Worm (Caenorhabditis elegans) whole organism, dauer: ENCODE data around the gene sre-18.

Experiments
- unc-62 ChIP-seq: sonication (generic microtip); optimal IDR thresholded peaks from 2 replicates; lab custom pipeline; 2017; ENCODE audit warnings: missing biosample characterization, missing genetic modification reagents, missing genetic modification characterization

sre-18 gene

DNA sequence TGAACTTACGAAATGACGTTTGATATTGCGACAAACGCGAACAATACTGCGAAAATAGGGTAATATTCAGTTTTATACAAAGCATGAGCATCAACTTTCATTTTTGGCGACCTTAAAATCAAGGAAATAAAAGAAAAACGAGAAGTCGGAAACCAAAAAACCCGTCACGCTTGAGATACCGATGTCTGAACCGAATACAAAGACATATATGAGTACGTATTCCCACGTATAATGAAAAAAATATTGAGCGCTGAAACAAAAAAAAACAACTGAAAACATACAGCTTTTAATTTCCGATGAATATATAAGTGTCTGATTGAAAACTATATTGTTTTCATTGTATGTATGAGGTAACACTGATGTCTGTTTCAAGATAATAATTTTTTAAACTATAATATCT lies at the start of gene sre-18:
Gene sre-18 (minus strand): TSS at position 101 of the 400 bp plus-strand sequence.
- TF ChIP-seq unc-62: no peak

DNA sequence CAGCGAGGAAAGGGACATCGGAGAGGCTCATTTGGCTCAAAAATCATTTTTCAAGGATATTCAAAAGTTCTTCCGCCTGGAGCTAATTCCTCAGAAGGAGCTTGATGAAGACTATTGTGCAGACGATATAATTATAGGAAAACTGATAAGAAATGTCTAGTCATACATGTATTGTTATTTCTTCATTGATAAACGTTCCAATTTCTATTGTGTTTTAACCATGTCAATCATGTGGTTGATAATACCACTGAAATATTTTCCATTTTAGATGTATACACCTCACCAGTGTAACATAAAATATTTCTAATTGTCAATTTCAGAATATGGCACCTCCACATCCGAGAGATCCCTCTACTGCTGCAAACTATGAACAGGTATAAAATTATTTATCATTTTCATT lies 49.8 kb upstream of the sre-18 start, which contains the start of gene ltah-1.1:
Gene ltah-1.1 (plus strand): TSS at position 283 of the 400 bp plus-strand sequence.
- TF ChIP-seq unc-62: no peak

DNA sequence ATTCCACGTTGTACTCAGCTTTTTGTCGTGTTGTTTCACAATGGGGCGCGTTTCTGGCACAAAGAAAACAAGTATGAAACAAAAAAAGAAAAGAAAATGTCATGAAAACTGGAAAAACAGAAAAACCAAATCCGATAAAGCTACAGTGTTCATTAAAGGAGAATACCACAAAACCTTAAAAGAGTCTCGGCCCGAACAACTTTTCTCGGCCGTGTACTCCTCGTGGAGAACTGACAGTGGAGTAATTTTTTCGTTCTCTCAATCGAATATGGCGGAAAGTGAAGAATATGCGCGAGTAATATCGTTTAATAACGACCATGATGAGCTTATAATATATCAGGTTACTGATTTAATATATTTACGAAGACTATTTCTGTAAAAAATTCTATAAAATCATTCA lies 48.9 kb upstream of the sre-18 start, which contains the start of the genes tag-335 and vkmt-1:
Gene tag-335 (minus strand): TSS at position 88 of the 400 bp plus-strand sequence.
Gene vkmt-1 (plus strand): TSS at position 219 of the 400 bp plus-strand sequence.
- no peak for TF ChIP-seq unc-62

DNA sequence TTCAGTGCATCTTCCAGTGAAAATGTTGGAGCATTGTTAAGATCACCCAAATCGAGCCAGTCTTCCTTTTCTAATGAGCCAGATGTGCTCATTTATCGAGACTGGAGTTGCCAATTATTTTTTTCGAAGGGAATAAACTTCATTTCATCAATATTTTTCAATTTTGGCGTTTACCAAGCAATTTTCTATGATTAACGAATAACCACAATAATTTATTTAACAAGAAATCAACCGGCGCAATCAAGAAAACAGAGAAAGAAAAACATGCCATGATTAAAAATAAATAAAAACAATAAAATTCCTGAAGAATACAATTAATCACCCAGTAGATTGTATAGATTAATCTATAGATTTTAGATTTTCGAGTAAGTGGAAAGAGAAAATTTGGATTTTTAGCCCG lies 46.3 kb upstream of the sre-18 start, which contains the start of gene vps-8:
Gene vps-8 (minus strand): TSS at position 101 of the 400 bp plus-strand sequence.
- no peak for TF ChIP-seq unc-62

DNA sequence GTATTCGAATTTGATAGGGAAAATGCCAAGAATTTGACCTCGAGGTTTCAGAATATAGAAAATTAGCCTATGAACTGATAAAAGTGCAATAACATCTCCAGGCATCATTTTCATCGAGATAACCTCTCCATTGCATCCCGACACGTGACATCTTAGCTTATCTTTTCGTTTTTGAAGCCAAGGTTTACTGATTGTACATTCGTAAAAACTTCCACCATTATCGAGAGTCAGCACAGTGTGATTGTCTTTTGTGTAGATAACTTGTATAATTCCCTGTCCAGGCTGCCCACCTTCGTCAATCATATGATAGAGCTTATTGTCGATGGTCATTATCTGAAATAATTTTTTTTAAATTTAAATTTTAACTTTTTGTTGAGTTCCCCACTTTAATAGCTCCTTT lies 44.8 kb upstream of the sre-18 start:
- no peak for TF ChIP-seq unc-62

DNA sequence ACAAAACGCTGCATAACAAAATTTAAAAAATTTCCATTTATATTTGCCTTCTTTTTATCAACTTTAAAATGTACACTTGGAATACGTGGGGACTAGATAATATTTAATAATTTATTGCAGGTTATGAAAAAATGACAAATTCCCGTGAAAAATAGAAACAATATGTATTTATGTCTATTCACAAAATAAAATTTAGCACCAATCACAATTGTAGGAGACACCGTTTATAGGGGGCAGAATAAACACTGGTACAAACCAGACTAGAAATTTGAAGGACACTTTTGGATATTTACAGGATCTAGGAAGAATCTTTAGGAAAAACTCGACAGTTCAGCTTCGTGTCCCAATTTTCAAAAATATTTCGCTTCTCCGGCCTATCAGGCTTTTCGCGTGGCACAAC lies 40.8 kb upstream of the sre-18 start, which contains the start of gene C42C1.3:
Gene C42C1.3 (minus strand): TSS at position 101 of the 400 bp plus-strand sequence.
- TF ChIP-seq unc-62: no peak

DNA sequence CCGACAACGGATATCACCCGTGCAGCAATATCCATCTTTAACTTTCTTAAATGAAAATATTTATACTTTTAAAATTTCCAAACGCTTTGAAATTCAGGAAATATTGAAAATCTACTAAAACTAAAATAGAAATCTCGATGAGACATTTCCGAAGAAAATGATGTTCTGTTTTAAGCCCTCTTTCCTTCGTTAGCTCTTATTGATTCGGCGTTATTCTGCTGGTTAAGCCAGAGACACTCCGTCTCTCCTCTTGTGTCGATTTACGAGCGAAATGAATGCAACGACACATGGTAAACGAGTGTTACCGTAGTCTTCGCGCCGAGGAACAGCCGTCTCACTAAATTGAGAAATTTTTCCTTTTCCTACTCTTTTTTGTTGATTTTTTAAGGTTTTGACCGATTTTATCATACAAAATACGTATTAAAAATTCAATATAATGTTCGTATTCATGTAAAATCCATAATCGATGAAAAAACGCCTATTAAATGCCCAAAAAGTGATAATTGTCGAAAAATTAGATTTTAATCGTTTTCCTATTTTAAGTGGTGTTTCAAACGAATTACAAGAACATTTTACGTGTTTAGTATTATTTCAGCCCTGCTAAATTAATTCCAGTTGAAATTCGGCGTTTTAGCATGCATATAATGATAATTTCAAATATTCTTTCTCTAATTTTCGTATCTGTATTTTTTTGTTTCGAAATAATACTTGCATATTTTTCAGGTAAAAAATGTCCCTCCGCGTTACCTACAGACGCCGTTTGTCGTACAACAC lies 38.9 kb upstream of the sre-18 start, which contains the start of the genes ppm-1.H and rpl-34:
Gene ppm-1.H (minus strand): TSS at position 51 of the 774 bp plus-strand sequence.
Gene rpl-34 (plus strand): TSS at position 724 of the 774 bp plus-strand sequence.
- TF ChIP-seq unc-62: no peak

DNA sequence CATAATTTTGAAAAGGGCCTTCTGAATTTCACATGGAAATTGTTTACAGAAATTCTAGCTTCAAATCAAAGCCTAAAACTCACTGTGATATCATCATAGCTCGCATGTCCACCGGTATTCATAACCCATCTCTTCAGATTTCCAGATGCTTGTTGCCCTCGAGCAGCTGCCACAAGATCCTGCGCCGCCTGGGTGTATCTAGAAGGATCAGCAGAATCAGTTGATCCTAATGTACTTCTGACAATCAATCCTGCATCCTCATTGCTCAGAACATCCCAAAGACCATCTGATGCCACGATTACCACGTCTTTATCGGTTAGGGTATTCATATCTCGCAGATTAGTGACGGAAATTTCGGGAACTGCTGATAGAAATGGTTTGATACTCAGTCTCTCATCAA lies 36.3 kb upstream of the sre-18 start:
- no peak for TF ChIP-seq unc-62

DNA sequence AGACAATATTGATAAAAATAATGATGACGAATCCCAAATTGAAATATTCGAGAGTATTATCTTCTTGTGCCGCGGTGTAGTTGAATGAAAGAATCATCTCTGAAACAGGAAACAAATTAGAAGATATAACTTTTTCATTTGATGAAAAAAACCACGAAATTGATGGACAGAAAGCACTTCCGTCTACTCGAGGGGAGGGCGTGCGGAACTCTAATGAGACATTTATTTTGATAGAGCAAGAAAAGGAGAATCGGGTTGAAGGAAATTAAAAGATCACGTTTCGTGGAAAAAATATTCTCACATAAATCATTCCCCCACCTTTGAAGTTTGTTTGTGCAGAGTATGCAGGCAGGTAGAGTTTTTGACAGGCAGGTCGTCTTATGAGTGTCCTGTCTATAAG lies 31.8 kb upstream of the sre-18 start, which contains the start of gene sre-14:
Gene sre-14 (minus strand): TSS at position 101 of the 400 bp plus-strand sequence.
- TF ChIP-seq unc-62: no peak

DNA sequence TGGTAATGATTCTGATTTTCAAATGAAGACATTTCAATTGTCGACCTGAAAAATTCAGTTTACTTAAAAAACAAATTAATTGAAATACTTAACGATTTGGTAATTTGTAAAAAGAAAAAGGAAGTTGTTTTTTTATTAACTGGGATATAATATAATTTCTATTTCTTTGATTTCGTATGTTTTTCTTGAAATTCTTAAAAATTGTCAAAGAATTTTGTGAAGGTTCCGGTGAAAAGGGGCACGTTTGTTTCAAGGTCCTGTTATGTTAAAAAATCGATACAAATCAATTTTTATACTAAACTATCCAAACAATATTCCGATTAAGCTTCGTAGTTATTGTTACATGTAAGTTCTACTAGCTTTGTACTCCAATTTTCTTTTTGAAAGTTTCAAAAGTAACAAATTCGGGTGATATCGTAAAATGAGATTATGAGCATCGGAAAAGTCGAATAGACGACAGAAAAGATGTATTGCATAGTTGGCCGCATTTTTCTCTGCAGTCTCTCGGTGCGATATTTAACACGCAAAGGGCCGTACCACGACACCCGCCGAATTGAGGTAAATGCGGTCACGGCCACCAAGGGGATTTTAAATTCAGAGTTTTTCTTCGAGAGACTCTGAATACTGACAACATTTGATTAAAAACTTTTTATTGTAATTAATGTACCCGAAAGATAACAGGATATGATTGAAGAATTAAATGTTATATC lies 29.7 kb upstream of the sre-18 start, which contains the start of gene Y39C12A.9:
Gene Y39C12A.9 (minus strand): TSS at position 51 of the 710 bp plus-strand sequence.
- no peak for TF ChIP-seq unc-62

DNA sequence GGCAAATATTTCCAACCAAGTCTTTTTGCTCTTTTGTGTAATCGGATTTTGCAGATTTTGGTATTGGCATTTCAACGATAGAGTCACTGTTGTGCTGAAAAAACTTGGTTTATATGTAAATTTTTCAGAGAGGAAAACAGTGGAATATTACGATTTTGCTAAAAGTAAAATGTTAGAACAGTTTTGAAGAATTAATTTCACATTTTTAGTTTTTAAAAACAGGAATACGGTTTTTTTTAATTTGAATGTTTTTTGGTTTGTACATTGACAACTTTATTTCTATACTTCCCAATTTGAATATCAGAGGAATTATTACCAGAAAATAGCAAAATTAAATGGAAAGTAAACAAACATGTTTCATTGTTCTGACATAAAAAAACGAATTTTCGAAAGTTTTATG lies 23.0 kb upstream of the sre-18 start, which contains the start of gene dnj-26:
Gene dnj-26 (minus strand): TSS at position 101 of the 400 bp plus-strand sequence.
- no peak for TF ChIP-seq unc-62

DNA sequence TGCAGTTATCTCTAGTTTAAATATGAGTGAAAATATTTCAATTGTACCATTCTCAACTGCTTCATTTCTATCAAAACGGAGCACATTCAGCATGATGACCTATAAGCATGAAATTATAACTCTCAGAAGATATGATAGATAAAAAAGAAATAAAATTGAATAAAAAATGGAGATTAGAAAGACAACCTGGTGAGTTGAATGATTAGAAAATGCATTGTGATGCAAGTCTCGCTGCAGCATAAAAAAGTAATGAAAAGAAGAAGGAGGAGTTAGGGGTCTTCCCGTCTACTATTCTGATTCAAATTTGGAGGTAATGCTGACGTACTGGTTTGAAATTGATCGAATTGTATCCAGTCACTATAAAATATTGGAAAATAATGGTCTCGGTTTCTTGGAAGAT lies 15.1 kb upstream of the sre-18 start, which contains the start of gene sre-15:
Gene sre-15 (minus strand): TSS at position 101 of the 400 bp plus-strand sequence.
- TF ChIP-seq unc-62: no peak

DNA sequence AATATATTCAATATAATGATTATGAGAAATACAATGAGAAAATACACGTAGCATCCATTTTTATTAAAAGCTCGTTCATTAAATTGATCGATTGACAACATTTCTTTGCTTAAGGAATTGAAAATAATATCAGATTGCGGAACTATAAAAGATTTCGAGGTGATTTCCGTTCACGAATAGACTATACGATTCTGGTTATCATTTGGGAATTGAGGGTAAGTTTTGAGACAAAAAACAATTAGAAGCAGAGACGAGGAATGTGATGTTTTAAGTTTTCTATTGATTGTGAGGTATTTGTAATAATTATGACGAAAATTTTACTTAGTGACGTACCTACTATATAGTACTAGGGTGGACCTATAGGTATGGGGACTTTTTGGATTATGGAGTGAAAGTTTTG lies 9.3 kb upstream of the sre-18 start, which contains the start of gene sre-19:
Gene sre-19 (minus strand): TSS at position 101 of the 400 bp plus-strand sequence.
- TF ChIP-seq unc-62: no peak

DNA sequence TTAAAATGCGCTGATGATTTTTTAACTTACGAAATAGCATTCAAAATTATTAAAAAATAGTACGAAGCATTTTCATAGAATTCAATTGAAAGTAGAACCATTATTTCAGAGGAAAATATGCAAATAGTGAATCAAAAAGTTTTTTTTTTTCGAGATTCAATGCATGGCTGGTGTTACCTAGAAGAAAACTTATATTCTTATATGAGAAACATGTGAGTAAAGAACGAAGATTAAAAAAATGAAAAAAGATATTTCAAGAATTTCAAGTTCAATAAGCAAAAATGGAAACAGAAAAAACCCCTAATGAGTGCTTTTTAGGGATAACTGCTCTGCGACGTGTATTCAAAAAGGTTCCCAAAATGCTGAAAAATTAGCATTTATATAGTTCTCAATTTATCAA lies 6.4 kb upstream of the sre-18 start, which contains the start of gene sre-16:
Gene sre-16 (minus strand): TSS at position 101 of the 400 bp plus-strand sequence.
- TF ChIP-seq unc-62: no peak

DNA sequence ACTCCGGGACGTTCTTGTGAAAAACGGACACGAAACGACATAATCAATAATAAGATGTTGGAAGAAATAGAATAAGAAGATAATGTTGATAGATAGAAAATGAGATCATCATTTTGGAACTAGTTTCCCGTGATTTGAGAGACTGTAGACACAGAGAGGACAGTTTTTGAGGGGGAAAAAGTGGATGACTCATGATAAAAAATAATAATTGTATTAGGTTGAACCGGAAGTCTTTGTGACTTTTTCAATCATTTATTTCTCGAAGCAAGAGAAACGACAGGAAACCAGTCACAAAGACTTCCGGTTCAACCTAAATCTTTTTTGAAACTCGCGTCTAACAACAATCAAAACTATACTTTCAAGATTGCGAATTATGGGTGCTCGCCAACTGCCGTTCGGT lies 2.6 kb downstream of the sre-18 start, which contains the start of gene mlt-3:
Gene mlt-3 (minus strand): TSS at position 101 of the 400 bp plus-strand sequence.
- TF ChIP-seq unc-62: no peak

DNA sequence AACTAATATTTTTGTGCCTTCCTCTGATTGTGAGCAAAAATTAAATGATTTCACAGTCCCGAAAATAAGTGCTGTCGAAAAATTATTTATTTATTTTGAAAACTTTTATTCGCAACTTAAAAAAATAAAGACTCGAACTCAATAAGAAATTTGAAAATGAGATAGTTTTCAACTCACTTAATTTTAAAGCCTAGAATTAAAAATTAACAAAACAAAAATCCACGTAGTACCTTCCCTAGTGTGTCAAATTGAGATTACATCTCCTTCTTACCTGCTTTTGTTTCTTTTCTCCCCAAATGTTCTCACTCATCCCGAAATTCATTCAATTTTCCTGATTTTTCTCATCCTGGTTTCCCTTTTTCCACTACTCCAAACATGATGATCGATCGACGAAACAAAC lies 10.3 kb downstream of the sre-18 start, which contains the start of gene F35G2.5:
Gene F35G2.5 (plus strand): TSS at position 301 of the 400 bp plus-strand sequence.
- TF ChIP-seq unc-62: no peak
